Fruit fly (Drosophila melanogaster): Measurements from ENCODE around the gene PIG-Wa.

The PIG-Wa gene

DNA sequence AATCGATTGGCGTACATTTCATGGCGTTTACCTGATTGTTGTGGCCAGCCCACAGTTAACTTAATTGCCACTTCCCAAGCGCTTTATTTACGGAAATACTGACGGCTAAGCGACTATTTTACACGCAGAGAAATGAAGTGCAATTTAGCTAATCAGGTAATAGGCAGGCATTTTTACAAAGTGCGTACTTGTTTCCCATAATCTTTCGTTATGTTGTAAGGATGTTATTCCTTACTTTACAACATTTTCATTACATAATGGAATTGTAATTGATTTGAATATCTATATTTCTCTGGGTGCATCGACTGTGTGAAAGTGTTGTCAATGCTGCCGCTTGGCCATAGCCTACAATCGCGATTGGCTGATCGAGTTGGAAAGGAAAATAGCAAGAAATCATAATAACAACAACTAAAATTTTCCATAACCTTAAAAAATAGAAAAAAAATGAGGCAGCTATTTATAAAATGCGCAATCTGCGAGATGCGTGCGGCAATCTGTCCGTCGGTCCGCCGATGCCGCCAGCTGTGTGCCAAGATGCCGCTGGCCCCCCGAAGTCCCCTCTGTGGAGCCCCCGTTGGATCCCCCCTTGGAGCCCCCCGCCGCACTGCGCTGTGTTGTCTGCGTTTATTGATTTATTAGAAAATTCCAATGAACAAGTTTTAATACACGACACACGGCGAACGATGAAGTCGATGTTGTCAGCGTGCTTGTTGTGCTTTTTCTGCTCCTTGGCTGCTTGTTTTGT lies 43.6 kb downstream of the PIG-Wa start:
- TF ChIP-seq Ets21C (GFP tag; optimal IDR thresholded peaks at IDR 0.05) (no peak), OdsH (GFP tag; optimal IDR thresholded peaks at IDR 0.05) (peak; percentile 89), CG1621 (tag; optimal IDR thresholded peaks at IDR 0.05) (peak; percentile 78), CG32006 (GFP tag; optimal IDR thresholded peaks at IDR 0.05) (peak; percentile 97), CG31627 (GFP tag; optimal IDR thresholded peaks at IDR 0.05) (peak; percentile 43), svp (GFP tag) (peak; percentile 67), Sox15 (GFP tag; optimal IDR thresholded peaks at IDR 0.05) (peak; percentile 33), Gug (GFP tag; IDR thresholded peaks at IDR 0.05) (peak; percentile 84), Eip75B (GFP tag; optimal IDR thresholded peaks at IDR 0.05) (peak; percentile 79), spab (GFP tag; optimal IDR thresholded peaks at IDR 0.05) (peak; percentile 74), Met (GFP tag; optimal IDR thresholded peaks at IDR 0.05) (peak; percentile 7), esn (GFP tag; optimal IDR thresholded peaks at IDR 0.05) (peak; percentile 41), CG10631 (GFP tag; optimal IDR thresholded peaks at IDR 0.05) (peak; percentile 84), CG6163 (GFP tag; IDR thresholded peaks at IDR 0.05) (peak; percentile 92), achi (GFP tag; optimal IDR thresholded peaks at IDR 0.05) (peak; percentile 84), eg (GFP tag; IDR thresholded peaks at IDR 0.05) (peak; percentile 95), dac (GFP tag; optimal IDR thresholded peaks at IDR 0.05) (peak; percentile 91), Eip78C (GFP tag) (peak; percentile 96), CG6792 (GFP tag; optimal IDR thresholded peaks at IDR 0.05) (peak; percentile 64), CG10669 (GFP tag; optimal IDR thresholded peaks at IDR 0.05) (peak; percentile 79), cyc (GFP tag; optimal IDR thresholded peaks at IDR 0.05) (peak; percentile 46), Hr39 (GFP tag; optimal IDR thresholded peaks at IDR 0.05) (peak; percentile 42), CG11762 (GFP tag; optimal IDR thresholded peaks at IDR 0.05; ENCODE audit: insufficient read depth) (peak; percentile 81), Hr38 (GFP tag; optimal IDR thresholded peaks at IDR 0.05) (peak; percentile 49), vri (GFP tag; optimal IDR thresholded peaks at IDR 0.05) (no peak), CG8119 (GFP tag; IDR thresholded peaks at IDR 0.05) (peak; percentile 93), CG34406 (GFP tag; optimal IDR thresholded peaks at IDR 0.05) (peak; percentile 46), Ets96B (tag; optimal IDR thresholded peaks at IDR 0.05) (peak; percentile 80), CG6854 (GFP tag; optimal IDR thresholded peaks at IDR 0.05) (no peak), topi (GFP tag; optimal IDR thresholded peaks at IDR 0.05) (peak; percentile 47), Blimp-1 (GFP tag; optimal IDR thresholded peaks at IDR 0.05) (no peak), CG3919 (GFP tag; optimal IDR thresholded peaks at IDR 0.05) (peak; percentile 88), CG6276 (GFP tag; optimal IDR thresholded peaks at IDR 0.05) (peak; percentile 92), Smox (GFP tag; optimal IDR thresholded peaks at IDR 0.05) (no peak), lz (GFP tag; optimal IDR thresholded peaks at IDR 0.05) (peak; percentile 49), CG11902 (GFP tag; optimal IDR thresholded peaks at IDR 0.05) (peak; percentile 40), CG7368 (GFP tag; optimal IDR thresholded peaks at IDR 0.05) (peak; percentile 72), fkh (GFP tag; optimal IDR thresholded peaks at IDR 0.05) (no peak), Lpt (GFP tag; optimal IDR thresholded peaks at IDR 0.05) (peak; percentile 83), CG9139 (GFP tag; optimal IDR thresholded peaks at IDR 0.05) (peak; percentile 57), CG16779 (tag; optimal IDR thresholded peaks at IDR 0.05) (peak; percentile 78), CG3032 (tag; optimal IDR thresholded peaks at IDR 0.05) (peak; percentile 79), Hr4 (GFP tag; optimal IDR thresholded peaks at IDR 0.05) (peak; percentile 96), Sox14 (GFP tag; optimal IDR thresholded peaks at IDR 0.05) (peak; percentile 83), net (GFP tag; optimal IDR thresholded peaks at IDR 0.05) (peak; percentile 85), acj6 (GFP tag; optimal IDR thresholded peaks at IDR 0.05) (peak; percentile 76), dsx (GFP tag; optimal IDR thresholded peaks at IDR 0.05; ENCODE audit: poor library complexity, severe bottlenecking) (peak; percentile 6), CG8632 (GFP tag; optimal IDR thresholded peaks at IDR 0.05) (peak; percentile 66), ss (GFP tag; optimal IDR thresholded peaks at IDR 0.05) (peak; percentile 40 to 66), Sox102F (GFP tag; optimal IDR thresholded peaks at IDR 0.05) (peak; percentile 17), CG11294 (GFP tag; IDR thresholded peaks at IDR 0.05) (peak; percentile 79)

Data from whole organism, prepupa.